Fruit fly (Drosophila melanogaster) whole organism, wandering third instar larva: ENCODE data around the gene Pex7.

ENCODE experiments used
- Abd-B ChIP-seq: fragments of >200 bp; optimal IDR thresholded peaks from 2 replicates; lab custom pipeline; 2017; ENCODE audit warnings: missing biosample characterization, missing genetic modification characterization
- CG32264 ChIP-seq: fragments of 200-800 bp; sonication (Bioruptor generic); optimal IDR thresholded peaks from 2 replicates; lab custom pipeline; 2016; ENCODE audit warnings: missing biosample characterization, missing genetic modification characterization
- CG9705 ChIP-seq: fragments of 200-800 bp; sonication (Bioruptor generic); optimal IDR thresholded peaks from 2 replicates; lab custom pipeline; 2018; ENCODE audit warnings: missing biosample characterization, mild to moderate bottlenecking, missing genetic modification characterization
- CrebA ChIP-seq: fragments of 200-800 bp; sonication (Bioruptor generic); optimal IDR thresholded peaks from 2 replicates; lab custom pipeline; 2016; ENCODE audit warnings: missing biosample characterization, mild to moderate bottlenecking, missing genetic modification characterization, borderline replicate concordance
- Dfd ChIP-seq: fragments of >200 bp; optimal IDR thresholded peaks from 2 replicates; lab custom pipeline; 2017; ENCODE audit warnings: missing biosample characterization, missing genetic modification characterization
- Dif ChIP-seq: fragments of 200-275, 200-300 bp; sonication (Bioruptor generic); optimal IDR thresholded peaks from 2 replicates; lab custom pipeline; 2018; ENCODE audit warnings: missing biosample characterization, missing genetic modification characterization; ENCODE audit not compliant: partially characterized antibody
- GATAd ChIP-seq: sonication (Bioruptor generic); optimal IDR thresholded peaks from 2 replicates; lab custom pipeline; 2016; ENCODE audit warnings: missing biosample characterization, missing genetic modification characterization
- HLH106 ChIP-seq: fragments of 200-800 bp; optimal IDR thresholded peaks from 3 replicates; lab custom pipeline; 2019; ENCODE audit warnings: missing biosample characterization, mild to moderate bottlenecking, missing genetic modification characterization, moderate library complexity
- Hnf4 ChIP-seq: fragments of 200-800 bp; sonication (Bioruptor generic); optimal IDR thresholded peaks from 2 replicates; lab custom pipeline; 2016; ENCODE audit warnings: missing biosample characterization, mild to moderate bottlenecking, missing genetic modification characterization
- Hr78 ChIP-seq: fragments of >200 bp; optimal IDR thresholded peaks from 2 replicates; lab custom pipeline; 2017; ENCODE audit warnings: missing biosample characterization, missing genetic modification characterization
- Hr83 ChIP-seq: fragments of 200-300 bp; sonication (Bioruptor generic); optimal IDR thresholded peaks from 2 replicates; lab custom pipeline; 2016; ENCODE audit warnings: missing biosample characterization, mild to moderate bottlenecking, missing genetic modification characterization, moderate library complexity; ENCODE audit not compliant: poor library complexity, severe bottlenecking
- Jra ChIP-seq: sonication (Bioruptor generic); optimal IDR thresholded peaks from 2 replicates; lab custom pipeline; 2016; ENCODE audit warnings: missing biosample characterization, missing genetic modification characterization
- Mio ChIP-seq: sonication (Bioruptor generic); optimal IDR thresholded peaks from 2 replicates; lab custom pipeline; 2016; ENCODE audit warnings: missing biosample characterization, missing genetic modification characterization
- Myc ChIP-seq: fragments of >200 bp; optimal IDR thresholded peaks from 2 replicates; lab custom pipeline; 2017
- N ChIP-seq: fragments of >200 bp; optimal IDR thresholded peaks from 2 replicates; lab custom pipeline; 2018; ENCODE audit warnings: missing biosample characterization, missing external identifiers, missing genetic modification characterization
- OdsH ChIP-seq: fragments of 200-800 bp; sonication (Bioruptor generic); optimal IDR thresholded peaks from 2 replicates; lab custom pipeline; 2016; ENCODE audit warnings: missing biosample characterization, mild to moderate bottlenecking, missing genetic modification characterization
- Rel ChIP-seq, 2 experiments: fragments of 200-800 bp; sonication (Bioruptor generic) in 1 of 2; optimal IDR thresholded peaks; 2 replicates in 1 of 2; 3 replicates in 1 of 2; lab custom pipeline; 2016 to 2019; ENCODE audit warnings: mild to moderate bottlenecking in 2 of 2, missing biosample characterization in 2 of 2, missing genetic modification characterization in 2 of 2, moderate library complexity in 1 of 2
- Sp1 ChIP-seq: fragments of 200-800 bp; sonication (Bioruptor generic); optimal IDR thresholded peaks from 3 replicates; lab custom pipeline; 2019; ENCODE audit warnings: missing biosample characterization, mild to moderate bottlenecking, missing genetic modification characterization, moderate library complexity
- Vsx2 ChIP-seq: fragments of 200-300, 225-300 bp; sonication (Bioruptor generic); optimal IDR thresholded peaks from 2 replicates; lab custom pipeline; 2018; ENCODE audit warnings: missing biosample characterization, missing genetic modification characterization; ENCODE audit not compliant: partially characterized antibody
- br ChIP-seq: fragments of 200-800 bp; sonication (Bioruptor generic); optimal IDR thresholded peaks from 2 replicates; lab custom pipeline; 2016; ENCODE audit warnings: missing biosample characterization, missing genetic modification characterization
- brk ChIP-seq: fragments of 200-800 bp; sonication (Bioruptor generic); optimal IDR thresholded peaks from 2 replicates; lab custom pipeline; 2016; ENCODE audit warnings: missing biosample characterization, mild to moderate bottlenecking, missing genetic modification characterization
- dl ChIP-seq, 2 experiments: fragments of 175-275, 200-275 bp in 1 of 2; fragments of 200-275 bp in 1 of 2; sonication (Bioruptor generic); optimal IDR thresholded peaks; lab custom pipeline; 2018; ENCODE audit warnings: mild to moderate bottlenecking in 2 of 2, missing biosample characterization in 2 of 2, missing genetic modification characterization in 2 of 2, moderate library complexity in 2 of 2; ENCODE audit not compliant: partially characterized antibody in 2 of 2, insufficient read depth in 1 of 2
- dmrt93B ChIP-seq: fragments of 200-800 bp; sonication (Bioruptor generic); optimal IDR thresholded peaks from 2 replicates; lab custom pipeline; 2018; ENCODE audit warnings: missing biosample characterization, mild to moderate bottlenecking, missing genetic modification characterization
- dsf ChIP-seq: sonication (Bioruptor generic); optimal IDR thresholded peaks from 2 replicates; lab custom pipeline; 2016; ENCODE audit warnings: missing biosample characterization, missing genetic modification characterization, borderline replicate concordance
- ey ChIP-seq: fragments of 200-800 bp; sonication (Bioruptor generic); optimal IDR thresholded peaks from 2 replicates; lab custom pipeline; 2016; ENCODE audit warnings: missing biosample characterization, missing genetic modification characterization
- foxo ChIP-seq, 2 experiments: fragments of 200-800 bp; sonication (Bioruptor generic); optimal IDR thresholded peaks; 2 replicates in 1 of 2; 3 replicates in 1 of 2; lab custom pipeline; 2016 to 2017; ENCODE audit warnings: missing biosample characterization in 2 of 2, missing genetic modification characterization in 2 of 2
- fru ChIP-seq: fragments of 200-800 bp; sonication (Bioruptor generic); optimal IDR thresholded peaks from 3 replicates; lab custom pipeline; 2016; ENCODE audit warnings: missing biosample characterization, mild to moderate bottlenecking, missing genetic modification characterization
- h ChIP-seq: fragments of 200-800 bp; sonication (Bioruptor generic); optimal IDR thresholded peaks from 3 replicates; lab custom pipeline; 2016; ENCODE audit warnings: missing biosample characterization, mild to moderate bottlenecking, missing genetic modification characterization
- jim ChIP-seq: fragments of 175-275, 200-325 bp; sonication (Bioruptor generic); optimal IDR thresholded peaks from 2 replicates; lab custom pipeline; 2016; ENCODE audit warnings: missing biosample characterization, mild to moderate bottlenecking, missing genetic modification characterization
- lola ChIP-seq: fragments of >200 bp; optimal IDR thresholded peaks from 2 replicates; lab custom pipeline; 2017; ENCODE audit warnings: missing biosample characterization, missing genetic modification characterization
- pan ChIP-seq: fragments of >200 bp; optimal IDR thresholded peaks from 2 replicates; lab custom pipeline; 2017
- psq ChIP-seq: fragments of 200-800 bp; sonication (Bioruptor generic); optimal IDR thresholded peaks from 3 replicates; lab custom pipeline; 2017; ENCODE audit warnings: missing biosample characterization, mild to moderate bottlenecking, missing genetic modification characterization, moderate library complexity
- rgr ChIP-seq: fragments of 200-800 bp; sonication (Bioruptor generic); optimal IDR thresholded peaks from 3 replicates; lab custom pipeline; 2016; ENCODE audit warnings: missing biosample characterization, mild to moderate bottlenecking, missing genetic modification characterization
- sage ChIP-seq: fragments of 200-800 bp; sonication (Bioruptor generic); optimal IDR thresholded peaks from 2 replicates; lab custom pipeline; 2016; ENCODE audit warnings: missing biosample characterization, mild to moderate bottlenecking, missing genetic modification characterization
- sv ChIP-seq: fragments of 200-800 bp; sonication (Bioruptor generic); optimal IDR thresholded peaks from 3 replicates; lab custom pipeline; 2016; ENCODE audit warnings: missing biosample characterization, missing genetic modification characterization
- tai ChIP-seq: sonication (Bioruptor generic); optimal IDR thresholded peaks from 2 replicates; lab custom pipeline; 2016; ENCODE audit warnings: missing biosample characterization, missing genetic modification characterization
- usp ChIP-seq: fragments of >200 bp; optimal IDR thresholded peaks from 2 replicates; lab custom pipeline; 2017; ENCODE audit warnings: missing biosample characterization, missing genetic modification characterization
- woc ChIP-seq: sonication (Bioruptor generic); optimal IDR thresholded peaks from 2 replicates; lab custom pipeline; 2016; ENCODE audit warnings: missing biosample characterization, mild to moderate bottlenecking, missing genetic modification characterization

Gene Pex7

DNA sequence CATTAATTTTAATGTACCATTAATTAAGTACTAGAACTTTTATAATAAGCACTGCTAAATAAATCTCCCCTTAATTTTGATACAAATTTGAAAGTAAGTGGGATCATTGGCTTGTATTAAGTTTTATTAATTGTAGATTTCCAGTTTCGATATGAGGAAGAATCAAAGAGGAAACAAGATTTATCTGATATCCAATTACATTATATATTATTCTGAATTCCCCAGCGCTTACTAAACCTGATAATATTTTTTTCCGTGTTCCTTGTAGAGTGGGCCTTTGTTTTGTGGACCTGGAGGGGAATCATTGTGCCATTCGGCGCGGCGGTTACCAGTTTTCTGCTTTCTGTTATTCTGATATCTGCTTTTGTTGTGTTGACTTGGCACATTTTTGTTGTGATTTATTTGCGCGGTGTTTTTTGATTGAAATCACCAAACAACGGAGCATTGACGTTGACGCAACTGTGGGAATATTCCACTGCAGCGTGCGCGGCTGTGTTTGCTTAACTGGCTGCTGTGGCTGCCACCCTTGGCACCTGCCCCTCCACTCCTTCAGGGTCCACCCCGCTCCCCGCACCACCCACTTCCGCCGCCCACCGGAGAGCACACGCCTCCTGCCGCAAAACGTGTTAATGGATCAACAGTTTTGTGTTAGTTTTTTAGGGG, 37.6 kb downstream of the Pex7 start (continued):
- TF ChIP-seq Myc (lab: Kevin White, UChicago) (no peak), sage (GFP tag; lab: Kevin White, UChicago) (no peak), dsf (GFP tag; lab: Kevin White, UChicago) (peak; percentile 2), dl (GFP tag; optimal IDR thresholded peaks at IDR 0.05; lab: Kevin White, UChicago; ENCODE audit: insufficient read depth in 1 of 2, partially characterized antibody in 2 of 2) (no peak)
- TF ChIP-seq, all 38 proteins: peak for 11

DNA sequence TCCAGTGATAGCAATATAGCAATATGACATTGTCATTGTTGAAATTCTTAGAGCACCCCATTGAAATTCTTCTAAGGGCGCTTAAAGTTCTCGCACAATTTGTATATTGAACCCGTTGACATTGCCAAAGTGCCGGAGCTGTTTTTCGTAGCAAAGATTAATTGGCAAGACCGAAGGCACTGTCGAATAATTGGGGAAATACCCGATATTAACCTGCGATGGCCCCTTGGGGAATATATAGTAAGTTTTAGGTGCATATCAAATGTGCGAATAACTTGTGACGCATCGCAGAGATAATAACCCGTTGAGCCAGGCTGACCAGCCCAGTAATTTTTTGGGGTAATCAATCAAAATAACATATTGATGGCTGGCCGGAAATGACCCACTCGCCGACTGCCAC, 39.7 kb downstream of the Pex7 start:
- TF ChIP-seq Rel (GFP tag; optimal IDR thresholded peaks at IDR 0.05; lab: Kevin White, UChicago) (no peak), Rel (tag; optimal IDR thresholded peaks at IDR 0.05; lab: Kevin White, UChicago) (peak; percentile 92), dsf (GFP tag; lab: Kevin White, UChicago) (no peak)
- TF ChIP-seq, all 38 proteins: peak for 1

DNA sequence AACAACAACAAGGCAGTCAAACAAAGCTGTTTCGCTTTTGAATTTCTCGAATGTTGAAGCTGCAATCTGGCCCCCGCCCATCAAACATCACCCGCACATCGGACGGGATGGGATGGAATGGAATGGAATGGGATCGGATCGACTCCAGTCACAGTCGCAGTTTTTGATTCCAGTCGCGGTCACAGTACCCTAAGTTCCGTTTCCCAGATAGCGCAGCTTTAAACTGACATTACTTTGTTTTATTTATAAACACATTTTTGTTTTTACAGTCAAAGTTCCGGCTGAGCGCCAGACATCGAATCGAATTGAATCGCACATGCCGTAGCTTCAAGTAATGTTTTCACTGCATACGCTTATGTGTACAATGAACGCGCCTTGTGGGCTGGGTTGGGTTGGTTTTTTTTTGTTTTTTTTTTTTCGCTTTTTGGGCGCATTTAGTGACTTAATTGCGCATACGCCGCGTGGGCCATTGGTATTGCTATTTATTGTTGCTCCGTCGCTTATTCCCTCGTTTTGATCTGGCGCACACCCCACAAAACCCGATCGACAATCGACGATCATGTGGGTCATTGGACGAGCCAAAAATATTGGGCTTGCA, 41.8 kb downstream of the Pex7 start:
- TF ChIP-seq pan (no peak), psq (GFP tag; lab: Kevin White, UChicago) (peak; percentile 3), dmrt93B (GFP tag; lab: Kevin White, UChicago) (no peak), N (no peak), tai (GFP tag; lab: Kevin White, UChicago) (no peak), Dfd (GFP tag; lab: Kevin White, UChicago) (no peak), Sp1 (peak; percentile 10), CG9705 (no peak), woc (GFP tag; lab: Kevin White, UChicago) (no peak), sv (GFP tag; lab: Kevin White, UChicago) (no peak), foxo (GFP tag; optimal IDR thresholded peaks at IDR 0.05; lab: Kevin White, UChicago) (peak in 1 of 2 experiments; percentile 2), Vsx2 (GFP tag; lab: Kevin White, UChicago) (no peak), Jra (GFP tag; lab: Kevin White, UChicago) (no peak), HLH106 (tag; lab: Kevin White, UChicago) (no peak), brk (GFP tag; lab: Kevin White, UChicago) (no peak), CG32264 (GFP tag; lab: Kevin White, UChicago) (no peak), ey (GFP tag; lab: Kevin White, UChicago) (peak; percentile 7), dl (GFP tag; optimal IDR thresholded peaks at IDR 0.05; lab: Kevin White, UChicago; ENCODE audit: insufficient read depth in 1 of 2, partially characterized antibody in 2 of 2) (no peak), br (peak; percentile 40), OdsH (GFP tag; lab: Kevin White, UChicago) (no peak), Rel (GFP tag; optimal IDR thresholded peaks at IDR 0.05; lab: Kevin White, UChicago) (no peak), Rel (tag; optimal IDR thresholded peaks at IDR 0.05; lab: Kevin White, UChicago) (peak; percentile 17), Dif (GFP tag; lab: Kevin White, UChicago) (no peak), Hnf4 (GFP tag; lab: Kevin White, UChicago) (no peak), usp (GFP tag; lab: Kevin White, UChicago) (no peak), Mio (GFP tag; lab: Kevin White, UChicago) (no peak), GATAd (GFP tag; lab: Kevin White, UChicago) (no peak), fru (GFP tag; lab: Kevin White, UChicago) (peak; percentile 67), Abd-B (no peak), rgr (peak; percentile 37), jim (peak; percentile 43), h (GFP tag; lab: Kevin White, UChicago) (peak; percentile 68), dsf (GFP tag; lab: Kevin White, UChicago) (no peak), CrebA (no peak), Myc (lab: Kevin White, UChicago) (no peak), sage (GFP tag; lab: Kevin White, UChicago) (no peak), lola (no peak), Hr78 (no peak), Hr83 (GFP tag; lab: Kevin White, UChicago) (no peak)
